Worm (Caenorhabditis elegans) whole organism, L4 larva: ENCODE measurements around the gene spig-5.

ENCODE experiments used
- F26F4.8 ChIP-seq: fragments of 200-800 bp; sonication (Bioruptor generic); conservative IDR thresholded peaks from 2 replicates; pipeline ENCODE4 v1.3.6; 2022; ENCODE audit warnings: missing genetic modification characterization, missing compliant biosample characterization
- F44E2.7 ChIP-seq: fragments of 200-800 bp; sonication (Bioruptor generic); IDR thresholded peaks from 2 replicates; pipeline ENCODE4 v2.1.2; 2022; ENCODE audit warnings: missing genetic modification characterization, missing compliant biosample characterization
- F49E8.2 ChIP-seq: sonication (generic microtip); optimal IDR thresholded peaks from 2 replicates; lab custom pipeline; 2016; ENCODE audit warnings: missing compliant biosample characterization, mild to moderate bottlenecking, missing genetic modification characterization, borderline replicate concordance
- R02D3.7 ChIP-seq: fragments of 150-350 bp; sonication (generic microtip); optimal IDR thresholded peaks from 3 replicates; lab custom pipeline; 2014; ENCODE audit warnings: missing biosample characterization, missing genetic modification characterization
- Y105C5A.15 ChIP-seq: fragments of 200-800 bp; sonication (Bioruptor generic); IDR thresholded peaks from 2 replicates; pipeline ENCODE4 v1.3.6; 2022; ENCODE audit warnings: missing genetic modification characterization, missing compliant biosample characterization
- Y48G9A.11 ChIP-seq: fragments of 200-800 bp; sonication (Bioruptor generic); IDR thresholded peaks from 2 replicates; pipeline ENCODE4 v1.3.6; 2022; ENCODE audit warnings: missing genetic modification reagents, missing genetic modification characterization, missing compliant biosample characterization
- Y5F2A.4 ChIP-seq: fragments of 200-800 bp; sonication (Bioruptor generic); optimal IDR thresholded peaks from 2 replicates; lab custom pipeline; 2018; ENCODE audit warnings: mild to moderate bottlenecking, missing genetic modification characterization, missing compliant biosample characterization
- ZK337.2 ChIP-seq: fragments of 200-800 bp; sonication (Bioruptor generic); IDR thresholded peaks from 2 replicates; pipeline ENCODE4 v1.3.6; 2022; ENCODE audit warnings: missing genetic modification reagents, missing genetic modification characterization, missing compliant biosample characterization
- ama-1 ChIP-seq: fragments of 150-350 bp; optimal IDR thresholded peaks from 2 replicates; lab custom pipeline; 2014; ENCODE audit warnings: inconsistent platforms, mixed read lengths
- arid-1 ChIP-seq: fragments of 200-800 bp; sonication (Bioruptor generic); conservative IDR thresholded peaks from 2 replicates; pipeline ENCODE4 v1.3.6; 2022; ENCODE audit warnings: missing genetic modification reagents, missing genetic modification characterization, missing compliant biosample characterization
- ceh-20 ChIP-seq: fragments of 200-800 bp; sonication (Bioruptor generic); IDR thresholded peaks from 2 replicates; pipeline ENCODE4 v1.3.6; 2022; ENCODE audit warnings: missing genetic modification reagents, missing genetic modification characterization, missing compliant biosample characterization
- ceh-28 ChIP-seq: fragments of 150-350 bp; optimal IDR thresholded peaks from 2 replicates; lab custom pipeline; 2014; ENCODE audit warnings: missing biosample characterization, missing genetic modification reagents, missing genetic modification characterization
- ceh-32 ChIP-seq: sonication (generic microtip); optimal IDR thresholded peaks from 2 replicates; lab custom pipeline; 2016; ENCODE audit warnings: mild to moderate bottlenecking, missing genetic modification characterization, missing compliant biosample characterization; ENCODE audit not compliant: poor library complexity
- ceh-44 ChIP-seq: fragments of 200-800 bp; sonication (Bioruptor generic); IDR thresholded peaks from 2 replicates; pipeline ENCODE4 v1.3.6; 2022; ENCODE audit warnings: missing genetic modification reagents, missing genetic modification characterization, missing compliant biosample characterization
- ces-1 ChIP-seq: fragments of 150-350 bp; sonication (generic microtip); optimal IDR thresholded peaks from 4 replicates; lab custom pipeline; 2014; ENCODE audit warnings: missing biosample characterization, missing genetic modification reagents, missing genetic modification characterization
- ctbp-1 ChIP-seq: fragments of 200-800 bp; sonication (Bioruptor generic); IDR thresholded peaks from 2 replicates; pipeline ENCODE4 v1.3.6; 2022; ENCODE audit warnings: missing genetic modification reagents, missing genetic modification characterization, missing compliant biosample characterization
- daf-16 ChIP-seq, 3 experiments: sonication (generic microtip); optimal IDR thresholded peaks; 2 replicates each; lab custom pipeline; 2016 to 2017; ENCODE audit warnings: missing genetic modification characterization in 3 of 3, missing genetic modification reagents in 3 of 3, mild to moderate bottlenecking in 2 of 3, missing compliant biosample characterization in 2 of 3, missing biosample characterization in 1 of 3, moderate library complexity in 1 of 3
- daf-8 ChIP-seq: fragments of 200-800 bp; sonication (Bioruptor generic); IDR thresholded peaks from 2 replicates; pipeline ENCODE4 v1.3.6; 2022; ENCODE audit warnings: missing genetic modification characterization, missing compliant biosample characterization
- dpl-1 ChIP-seq: fragments of 150-350 bp; optimal IDR thresholded peaks from 2 replicates; lab custom pipeline; 2014; ENCODE audit warnings: missing biosample characterization, missing genetic modification reagents, missing genetic modification characterization
- duxl-1 ChIP-seq: sonication (generic microtip); optimal IDR thresholded peaks from 2 replicates; lab custom pipeline; 2016; ENCODE audit warnings: mild to moderate bottlenecking, missing genetic modification characterization, moderate library complexity, missing compliant biosample characterization; ENCODE audit not compliant: poor library complexity
- dve-1 ChIP-seq: sonication (generic microtip); optimal IDR thresholded peaks from 2 replicates; lab custom pipeline; 2017; ENCODE audit warnings: antibody characterized with exemption, mild to moderate bottlenecking, missing genetic modification characterization, missing compliant biosample characterization; ENCODE audit not compliant: insufficient read depth
- egl-27 ChIP-seq: sonication (generic microtip); optimal IDR thresholded peaks from 3 replicates; lab custom pipeline; 2017; ENCODE audit warnings: missing biosample characterization, missing genetic modification reagents, missing genetic modification characterization
- fkh-10 ChIP-seq: fragments of 150-350 bp; optimal IDR thresholded peaks from 2 replicates; lab custom pipeline; 2014; ENCODE audit warnings: missing biosample characterization, missing genetic modification reagents, missing genetic modification characterization
- gei-8 ChIP-seq: fragments of 200-800 bp; sonication (Bioruptor generic); optimal IDR thresholded peaks from 2 replicates; lab custom pipeline; 2018; ENCODE audit warnings: mild to moderate bottlenecking, missing genetic modification characterization, missing compliant biosample characterization
- hif-1 ChIP-seq, 2 experiments: sonication (generic microtip); optimal IDR thresholded peaks; 2 replicates each; lab custom pipeline; 2016 to 2017; ENCODE audit warnings: missing compliant biosample characterization in 2 of 2, missing genetic modification characterization in 2 of 2, missing genetic modification reagents in 2 of 2, missing genotype in 2 of 2, mild to moderate bottlenecking in 1 of 2
- lim-7 ChIP-seq: fragments of 200-800 bp; sonication (Bioruptor generic); IDR thresholded peaks from 2 replicates; pipeline ENCODE4 v1.3.6; 2022; ENCODE audit warnings: missing genetic modification characterization, missing compliant biosample characterization
- lin-1 ChIP-seq: fragments of 200-800 bp; sonication (Bioruptor generic); IDR thresholded peaks from 2 replicates; pipeline ENCODE4 v1.3.6; 2022; ENCODE audit warnings: missing genetic modification reagents, missing genetic modification characterization, missing compliant biosample characterization
- lin-29 ChIP-seq: fragments of 200-800 bp; sonication (Bioruptor generic); IDR thresholded peaks from 2 replicates; pipeline ENCODE4 v1.3.6; 2022; ENCODE audit warnings: missing genetic modification reagents, missing genetic modification characterization, missing compliant biosample characterization
- lir-3 ChIP-seq: sonication (generic microtip); optimal IDR thresholded peaks from 2 replicates; lab custom pipeline; 2016; ENCODE audit warnings: mild to moderate bottlenecking, missing genetic modification characterization, missing compliant biosample characterization
- lsy-2 ChIP-seq, 2 experiments: fragments of 150-350 bp in 1 of 2; sonication (generic microtip) in 1 of 2; optimal IDR thresholded peaks; 2 replicates each; lab custom pipeline; 2014 to 2017; ENCODE audit warnings: missing biosample characterization in 2 of 2, missing genetic modification characterization in 2 of 2
- mdl-1 ChIP-seq, 2 experiments: fragments of 150-350 bp in 1 of 2; sonication (generic microtip) in 1 of 2; optimal IDR thresholded peaks; 2 replicates each; lab custom pipeline; 2014 to 2017; ENCODE audit warnings: missing biosample characterization in 2 of 2, missing genetic modification characterization in 2 of 2
- mep-1 ChIP-seq: fragments of 150-350 bp; sonication (generic microtip); optimal IDR thresholded peaks from 3 replicates; lab custom pipeline; 2014; ENCODE audit warnings: missing biosample characterization, missing genetic modification characterization
- mxl-3 ChIP-seq: fragments of 200-800 bp; sonication (Bioruptor generic); optimal IDR thresholded peaks from 2 replicates; lab custom pipeline; 2018; ENCODE audit warnings: mild to moderate bottlenecking, missing genetic modification characterization, missing compliant biosample characterization
- nhr-11 ChIP-seq: fragments of 150-350 bp; optimal IDR thresholded peaks from 2 replicates; lab custom pipeline; 2014; ENCODE audit warnings: missing biosample characterization, missing genetic modification characterization
- nhr-25 ChIP-seq: sonication (generic microtip); optimal IDR thresholded peaks from 2 replicates; lab custom pipeline; 2017; ENCODE audit warnings: missing genetic modification characterization, mild to moderate bottlenecking, missing compliant biosample characterization, antibody characterized with exemption, moderate library complexity, borderline replicate concordance; ENCODE audit not compliant: insufficient read depth
- nhr-42 ChIP-seq: fragments of 200-800 bp; sonication (Bioruptor generic); IDR thresholded peaks from 2 replicates; pipeline ENCODE4 v1.3.6; 2022; ENCODE audit warnings: missing genetic modification characterization, missing compliant biosample characterization
- nhr-77 ChIP-seq: fragments of 150-350 bp; optimal IDR thresholded peaks from 2 replicates; lab custom pipeline; 2014; ENCODE audit warnings: missing biosample characterization, missing genetic modification characterization
- php-3 ChIP-seq: fragments of 200-800 bp; sonication (Bioruptor generic); IDR thresholded peaks from 2 replicates; pipeline ENCODE4 v1.3.6; 2022; ENCODE audit warnings: missing genetic modification reagents, missing genetic modification characterization, missing compliant biosample characterization
- pqm-1 ChIP-seq: sonication (generic microtip); optimal IDR thresholded peaks from 2 replicates; lab custom pipeline; 2017; ENCODE audit warnings: missing biosample characterization, missing genetic modification characterization
- snpc-1.2 ChIP-seq: fragments of 200-800 bp; sonication (Bioruptor generic); IDR thresholded peaks from 2 replicates; pipeline ENCODE4 v1.3.6; 2022; ENCODE audit warnings: missing genetic modification reagents, missing genetic modification characterization, missing compliant biosample characterization
- spr-3 ChIP-seq: fragments of 200-800 bp; sonication (Bioruptor generic); optimal IDR thresholded peaks from 2 replicates; lab custom pipeline; 2018; ENCODE audit warnings: mild to moderate bottlenecking, missing genetic modification characterization, missing compliant biosample characterization
- tra-1 ChIP-seq: fragments of 200-800 bp; sonication (Bioruptor generic); IDR thresholded peaks from 2 replicates; pipeline ENCODE4 v1.3.6; 2022; ENCODE audit warnings: missing genetic modification reagents, missing genetic modification characterization, missing compliant biosample characterization
- unc-130 ChIP-seq: sonication (generic microtip); optimal IDR thresholded peaks from 2 replicates; lab custom pipeline; 2016; ENCODE audit warnings: missing genetic modification reagents, missing genetic modification characterization, missing compliant biosample characterization
- unc-39 ChIP-seq: sonication (generic microtip); optimal IDR thresholded peaks from 2 replicates; lab custom pipeline; 2017; ENCODE audit warnings: missing biosample characterization, missing genetic modification characterization
- ztf-11 ChIP-seq: fragments of 150-350 bp; optimal IDR thresholded peaks from 2 replicates; lab custom pipeline; 2014; ENCODE audit warnings: missing biosample characterization, missing genetic modification characterization
- ztf-7 ChIP-seq: fragments of 150-350 bp; optimal IDR thresholded peaks from 2 replicates; lab custom pipeline; 2014; ENCODE audit warnings: missing biosample characterization, missing genetic modification characterization

spig-5 gene

DNA sequence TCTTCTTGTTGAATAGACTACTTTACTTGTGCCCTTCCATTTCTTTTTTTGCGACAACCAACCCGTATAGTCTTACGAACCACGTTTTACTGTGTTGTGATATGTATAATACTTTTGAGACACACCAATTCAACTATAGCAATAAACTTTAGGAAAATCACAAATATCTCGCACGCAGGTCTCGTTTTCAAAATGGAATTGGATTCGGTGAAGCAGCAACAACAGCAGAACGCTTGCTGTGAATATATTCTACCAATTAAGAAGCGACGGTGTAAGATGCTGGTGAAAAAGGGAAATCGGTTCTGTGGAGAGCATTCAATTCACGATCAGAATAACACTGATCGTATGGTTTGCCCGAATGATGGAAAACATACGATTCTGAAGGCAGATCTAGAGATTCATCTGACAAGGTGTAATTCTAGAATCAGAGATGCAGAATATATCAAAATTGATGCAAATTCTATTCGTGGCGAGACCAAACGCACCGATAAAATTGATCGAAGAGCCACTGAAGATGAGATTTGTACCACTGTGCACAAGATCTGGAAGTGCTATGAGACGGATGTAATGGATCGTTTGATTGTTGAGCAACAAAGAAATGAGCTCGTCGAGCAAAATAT lies 46.1 kb downstream of the spig-5 start, which contains the start of gene Y49A3A.3 (continued):
- TF ChIP-seq ctbp-1 (GFP tag; lab: Robert Waterston, UW) (peak; percentile 40; the same call in 1 of the 2 replicates), mdl-1 (tag; optimal IDR thresholded peaks at IDR 0.05; lab: Kevin White, UChicago) (no peak), mxl-3 (peak; percentile 9), ceh-28 (no peak), F49E8.2 (tag; lab: Kevin White, UChicago) (no peak), Y48G9A.11 (GFP tag; lab: Robert Waterston, UW) (no peak), mep-1 (tag; lab: Kevin White, UChicago) (peak; percentile 70), tra-1 (GFP tag; lab: Robert Waterston, UW) (no peak), daf-8 (GFP tag; lab: Robert Waterston, UW) (no peak), nhr-42 (GFP tag; lab: Robert Waterston, UW) (0 out of 2 replicates have a peak, but pooled peaks have one; percentile 27), dpl-1 (no peak), arid-1 (GFP tag; lab: Robert Waterston, UW) (peak; percentile 58; the same call in 1 of the 2 replicates), daf-16 (GFP tag; optimal IDR thresholded peaks at IDR 0.05; lab: Kevin White, UChicago) (peak in 1 of 2 experiments; percentile 28), daf-16 (tag; optimal IDR thresholded peaks at IDR 0.05; lab: Kevin White, UChicago) (peak; percentile 61), php-3 (GFP tag; lab: Robert Waterston, UW) (no peak; the same call in 1 of the 2 replicates), R02D3.7 (tag; lab: Kevin White, UChicago) (no peak), F26F4.8 (GFP tag; lab: Robert Waterston, UW) (peak; percentile 27; the same call in 1 of the 2 replicates), Y5F2A.4 (peak; percentile 62), fkh-10 (GFP tag; lab: Kevin White, UChicago) (no peak), egl-27 (tag; lab: Kevin White, UChicago) (no peak), nhr-77 (tag; lab: Kevin White, UChicago) (no peak), lin-1 (GFP tag; lab: Robert Waterston, UW) (peak; percentile 42; the same call in 1 of the 2 replicates), lin-29 (GFP tag; lab: Robert Waterston, UW) (no peak)

DNA sequence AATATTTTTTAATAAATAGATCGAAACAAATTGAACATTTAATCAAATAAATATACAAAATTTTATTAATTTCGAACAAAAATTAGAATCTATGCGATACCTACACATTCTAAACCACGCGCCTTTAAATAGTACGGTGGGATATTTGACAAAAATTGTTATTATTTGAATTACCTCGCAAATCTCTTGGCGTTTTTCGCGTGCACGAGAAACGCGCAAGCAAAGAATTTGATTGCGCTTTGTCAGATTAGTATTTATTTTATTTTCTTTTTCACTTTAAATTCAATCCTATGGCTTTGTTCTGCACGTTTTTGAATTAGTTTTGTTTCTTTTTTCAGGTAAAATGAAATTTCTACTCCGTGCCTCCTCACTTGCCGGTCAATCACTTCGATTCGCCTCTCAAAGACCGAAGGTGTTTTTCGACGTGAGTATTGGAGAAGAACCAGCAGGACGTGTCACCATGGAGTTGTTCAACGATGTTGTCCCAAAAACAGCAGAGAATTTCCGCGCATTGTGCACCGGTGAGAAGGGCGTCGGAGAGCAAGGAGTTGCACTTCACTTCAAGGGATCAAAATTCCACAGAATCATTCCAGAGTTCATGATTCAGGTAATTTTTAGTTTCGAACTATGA lies 47.6 kb downstream of the spig-5 start, which contains the start of gene cyn-1:
cyn-1 (plus strand) TSS at position 339 of the 631 bp plus-strand sequence.
- TF ChIP-seq ztf-11 (tag; lab: Kevin White, UChicago) (no peak), lim-7 (GFP tag; lab: Robert Waterston, UW) (no peak), F26F4.8 (GFP tag; lab: Robert Waterston, UW) (no peak), ceh-32 (no peak), mdl-1 (tag; optimal IDR thresholded peaks at IDR 0.05; lab: Kevin White, UChicago) (peak in 1 of 2 experiments; percentile 20), ama-1 (lab: Kevin White, UChicago) (peak; percentile 10), tra-1 (GFP tag; lab: Robert Waterston, UW) (no peak), ceh-20 (no peak), ceh-44 (GFP tag; lab: Robert Waterston, UW) (no peak), spr-3 (GFP tag; lab: Kevin White, UChicago) (peak; percentile 17), nhr-11 (tag; lab: Kevin White, UChicago) (peak; percentile 34), pqm-1 (no peak), F49E8.2 (tag; lab: Kevin White, UChicago) (peak; percentile 1), Y48G9A.11 (GFP tag; lab: Robert Waterston, UW) (no peak), lsy-2 (tag; optimal IDR thresholded peaks at IDR 0.05; lab: Kevin White, UChicago) (peak in 1 of 2 experiments; percentile 93), ztf-7 (tag; lab: Kevin White, UChicago) (peak; percentile 53), nhr-25 (peak; percentile 25), Y105C5A.15 (no peak), ZK337.2 (no peak), duxl-1 (tag; lab: Kevin White, UChicago) (peak; percentile 61), ces-1 (GFP tag; lab: Kevin White, UChicago) (no peak), unc-39 (tag; lab: Kevin White, UChicago) (no peak), unc-130 (peak; percentile 41), hif-1 (tag; optimal IDR thresholded peaks at IDR 0.05; lab: Kevin White, UChicago) (peak in 1 of 2 experiments; percentile 25), lir-3 (tag; lab: Kevin White, UChicago) (no peak), egl-27 (tag; lab: Kevin White, UChicago) (no peak), dve-1 (tag; lab: Kevin White, UChicago) (peak; percentile 85), snpc-1.2 (no peak), gei-8 (GFP tag; lab: Kevin White, UChicago) (no peak), F44E2.7 (no peak)
